Fruit fly (Drosophila melanogaster) whole organism, embryonic: Measurements from ENCODE around the gene Aprt.
A peak's percentile ranks its signal among the peaks of the same experiment; 100 is the strongest.

ENCODE experiments used
- Awh ChIP-seq: fragments of 200-800 bp; sonication (Bioruptor generic); IDR thresholded peaks from 2 replicates; pipeline ENCODE4, ENCODE4 v1.3.6; 2022; ENCODE audit warnings: missing biosample characterization, missing genetic modification characterization
- CG10147 ChIP-seq: fragments of 200-800 bp; sonication (Bioruptor generic); optimal IDR thresholded peaks from 2 replicates; lab custom pipeline; 2019; ENCODE audit warnings: missing biosample characterization, mild to moderate bottlenecking, missing genetic modification characterization, moderate library complexity
- CG10366 ChIP-seq: fragments of 200-800 bp; sonication (Bioruptor generic); IDR thresholded peaks from 2 replicates; pipeline ENCODE4 v1.3.6; 2022; ENCODE audit warnings: missing biosample characterization, missing genetic modification characterization
- CG10543 ChIP-seq: fragments of 200-800 bp; sonication (Bioruptor generic); optimal IDR thresholded peaks from 3 replicates; lab custom pipeline; 2017; ENCODE audit warnings: missing biosample characterization, mild to moderate bottlenecking, missing genetic modification characterization, moderate library complexity
- CG10979 ChIP-seq: fragments of 200-800 bp; sonication (Bioruptor generic); optimal IDR thresholded peaks from 2 replicates; lab custom pipeline; 2018; ENCODE audit warnings: missing biosample characterization, mild to moderate bottlenecking, missing genetic modification characterization, moderate library complexity
- CG13287 ChIP-seq: fragments of 200-800 bp; sonication (Bioruptor generic); IDR thresholded peaks from 2 replicates; pipeline ENCODE4 v1.3.6; 2022; ENCODE audit warnings: missing biosample characterization, missing genetic modification characterization; ENCODE audit not compliant: partially characterized antibody
- CG15011 ChIP-seq: fragments of 200-800 bp; sonication (Bioruptor generic); optimal IDR thresholded peaks from 3 replicates; lab custom pipeline; 2018; ENCODE audit warnings: missing biosample characterization, mild to moderate bottlenecking, missing genetic modification characterization
- CG15601 ChIP-seq: fragments of 200-800 bp; sonication (Bioruptor generic); optimal IDR thresholded peaks from 3 replicates; lab custom pipeline; 2019; ENCODE audit warnings: missing biosample characterization, mild to moderate bottlenecking, missing genetic modification characterization, moderate library complexity
- CG1602 ChIP-seq: fragments of 200-800 bp; sonication (Bioruptor generic); optimal IDR thresholded peaks from 3 replicates; lab custom pipeline; 2016; ENCODE audit warnings: missing biosample characterization, missing genetic modification characterization
- CG17328 ChIP-seq: fragments of 200-800 bp; sonication (Bioruptor generic); IDR thresholded peaks from 2 replicates; pipeline ENCODE4 v1.3.6; 2022; ENCODE audit warnings: missing biosample characterization, missing genetic modification characterization
- CG30403 ChIP-seq: fragments of 200-800 bp; sonication (Bioruptor generic); optimal IDR thresholded peaks from 3 replicates; lab custom pipeline; 2016; ENCODE audit warnings: missing biosample characterization, missing genetic modification characterization
- CG3163 ChIP-seq: fragments of 200-800 bp; sonication (Bioruptor generic); optimal IDR thresholded peaks from 3 replicates; lab custom pipeline; 2016; ENCODE audit warnings: missing biosample characterization, missing genetic modification characterization
- CG3726 ChIP-seq: fragments of 200-800 bp; sonication (Bioruptor generic); IDR thresholded peaks from 3 replicates; pipeline ENCODE4, ENCODE4 v1.3.6; 2022; ENCODE audit warnings: missing biosample characterization, missing genetic modification characterization
- CG4617 ChIP-seq: fragments of 200-800 bp; sonication (Bioruptor generic); optimal IDR thresholded peaks from 3 replicates; lab custom pipeline; 2016; ENCODE audit warnings: missing biosample characterization, missing genetic modification characterization, borderline replicate concordance
- CG4854 ChIP-seq: fragments of 200-800 bp; sonication (Bioruptor generic); optimal IDR thresholded peaks from 2 replicates; lab custom pipeline; 2016; ENCODE audit warnings: missing biosample characterization, missing genetic modification characterization, inconsistent platforms
- CG6654 ChIP-seq: fragments of 200-800 bp; sonication (Bioruptor generic); optimal IDR thresholded peaks from 2 replicates; lab custom pipeline; 2017; ENCODE audit warnings: missing biosample characterization, mild to moderate bottlenecking, missing genetic modification characterization
- CG6689 ChIP-seq: fragments of 200-800 bp; sonication (Bioruptor generic); IDR thresholded peaks from 2 replicates; pipeline ENCODE4 v1.3.6; 2022; ENCODE audit warnings: missing biosample characterization, missing genetic modification characterization
- CG6765 ChIP-seq: fragments of 200-800 bp; sonication (Bioruptor generic); optimal IDR thresholded peaks from 3 replicates; lab custom pipeline; 2017; ENCODE audit warnings: missing biosample characterization, mild to moderate bottlenecking, missing genetic modification characterization
- CG7963 ChIP-seq: fragments of 200-800 bp; sonication (Bioruptor generic); IDR thresholded peaks from 3 replicates; pipeline ENCODE4 v1.3.6; 2022; ENCODE audit warnings: missing biosample characterization, missing genetic modification characterization; ENCODE audit not compliant: partially characterized antibody
- CG8388 ChIP-seq: fragments of 200-800 bp; sonication (Bioruptor generic); optimal IDR thresholded peaks from 2 replicates; lab custom pipeline; 2019; ENCODE audit warnings: missing biosample characterization, mild to moderate bottlenecking, missing genetic modification characterization, moderate library complexity
- CG9609 ChIP-seq: fragments of 200-800 bp; sonication (Bioruptor generic); optimal IDR thresholded peaks from 3 replicates; lab custom pipeline; 2016; ENCODE audit warnings: missing biosample characterization, missing genetic modification characterization
- CG9727 ChIP-seq: fragments of 200-800 bp; sonication (Bioruptor generic); optimal IDR thresholded peaks from 3 replicates; lab custom pipeline; 2017; ENCODE audit warnings: missing biosample characterization, mild to moderate bottlenecking, missing genetic modification characterization
- D ChIP-seq, 2 experiments: fragments of 200-800 bp in 1 of 2; fragments of >200 bp in 1 of 2; sonication (Bioruptor generic) in 1 of 2; optimal IDR thresholded peaks; 2 replicates in 1 of 2; 3 replicates in 1 of 2; lab custom pipeline; 2017; ENCODE audit warnings: mild to moderate bottlenecking in 1 of 2, missing biosample characterization in 1 of 2, missing genetic modification characterization in 1 of 2, missing genetic modification reagents in 1 of 2
- D19B ChIP-seq: fragments of 200-800 bp; sonication (Bioruptor generic); optimal IDR thresholded peaks from 2 replicates; lab custom pipeline; 2017; ENCODE audit warnings: missing biosample characterization, mild to moderate bottlenecking, missing genetic modification characterization
- Dll ChIP-seq: fragments of 200-800 bp; sonication (Bioruptor generic); IDR thresholded peaks from 4 replicates; pipeline ENCODE4 v1.3.6; 2022; ENCODE audit warnings: missing biosample characterization, missing genetic modification characterization; ENCODE audit not compliant: partially characterized antibody
- Gug ChIP-seq: fragments of 200-800 bp; sonication (Bioruptor generic); IDR thresholded peaks from 4 replicates; pipeline ENCODE4 v1.3.6; 2022; ENCODE audit warnings: missing biosample characterization, missing genetic modification characterization
- Hsf ChIP-seq: fragments of 200-800 bp; sonication (Bioruptor generic); optimal IDR thresholded peaks from 3 replicates; lab custom pipeline; 2016; ENCODE audit warnings: missing biosample characterization, missing genetic modification characterization
- Max ChIP-seq: fragments of 200-800 bp; sonication (Bioruptor generic); optimal IDR thresholded peaks from 2 replicates; lab custom pipeline; 2016; ENCODE audit warnings: missing biosample characterization, mild to moderate bottlenecking, missing genetic modification characterization
- Nf-YB ChIP-seq: fragments of 200-800 bp; sonication (Bioruptor generic); optimal IDR thresholded peaks from 3 replicates; lab custom pipeline; 2019; ENCODE audit warnings: missing biosample characterization, mild to moderate bottlenecking, missing genetic modification characterization, moderate library complexity
- Oaz ChIP-seq: fragments of 200-800 bp; sonication (Bioruptor generic); IDR thresholded peaks from 2 replicates; pipeline ENCODE4 v1.3.6; 2022; ENCODE audit warnings: missing biosample characterization, missing genetic modification characterization
- Scr ChIP-seq: fragments of 200-800 bp; sonication (Bioruptor generic); IDR thresholded peaks from 2 replicates; pipeline ENCODE4 v1.3.6; 2022; ENCODE audit warnings: missing biosample characterization, missing genetic modification characterization; ENCODE audit not compliant: partially characterized antibody
- Vsx1 ChIP-seq: fragments of 200-800 bp; sonication (Bioruptor generic); optimal IDR thresholded peaks from 2 replicates; lab custom pipeline; 2017; ENCODE audit warnings: missing biosample characterization, mild to moderate bottlenecking, missing genetic modification characterization, missing genetic modification reagents
- ac ChIP-seq: fragments of 200-800 bp; sonication (Bioruptor generic); optimal IDR thresholded peaks from 3 replicates; lab custom pipeline; 2017; ENCODE audit warnings: missing biosample characterization, mild to moderate bottlenecking, missing genetic modification characterization
- bsh ChIP-seq, 2 experiments: fragments of 200-800 bp; sonication (Bioruptor generic); optimal IDR thresholded peaks; 2 replicates each; lab custom pipeline; 2017 to 2018; ENCODE audit warnings: mild to moderate bottlenecking in 2 of 2, missing biosample characterization in 2 of 2, missing genetic modification characterization in 2 of 2, moderate library complexity in 1 of 2
- btn ChIP-seq: fragments of 200-800 bp; sonication (Bioruptor generic); optimal IDR thresholded peaks from 2 replicates; lab custom pipeline; 2016; ENCODE audit warnings: missing biosample characterization, missing genetic modification characterization
- cas ChIP-seq: fragments of 200-800 bp; sonication (Bioruptor generic); IDR thresholded peaks from 2 replicates; pipeline ENCODE4 v1.3.6; 2022; ENCODE audit warnings: missing biosample characterization, missing genetic modification characterization
- dmrt11E ChIP-seq: fragments of 200-800 bp; sonication (Bioruptor generic); optimal IDR thresholded peaks from 3 replicates; lab custom pipeline; 2018; ENCODE audit warnings: missing biosample characterization, mild to moderate bottlenecking, missing genetic modification characterization, moderate library complexity
- ewg ChIP-seq: fragments of 200-800 bp; sonication (Bioruptor generic); optimal IDR thresholded peaks from 3 replicates; lab custom pipeline; 2017; ENCODE audit warnings: mild to moderate bottlenecking, missing biosample characterization, missing genetic modification reagents, missing genetic modification characterization
- fd96Cb ChIP-seq: fragments of 200-800 bp; sonication (Bioruptor generic); optimal IDR thresholded peaks from 2 replicates; lab custom pipeline; 2018; ENCODE audit warnings: missing biosample characterization, mild to moderate bottlenecking, missing genetic modification characterization, moderate library complexity
- gsb-n ChIP-seq: fragments of 200-800 bp; sonication (Bioruptor generic); optimal IDR thresholded peaks from 3 replicates; lab custom pipeline; 2018; ENCODE audit warnings: missing biosample characterization, mild to moderate bottlenecking, missing genetic modification characterization
- hbn ChIP-seq: fragments of 200-800 bp; sonication (Bioruptor generic); IDR thresholded peaks from 2 replicates; pipeline ENCODE4 v1.3.6; 2022; ENCODE audit warnings: missing biosample characterization, missing genetic modification characterization; ENCODE audit not compliant: partially characterized antibody
- her ChIP-seq: fragments of 200-800 bp; sonication (Bioruptor generic); optimal IDR thresholded peaks from 2 replicates; lab custom pipeline; 2016; ENCODE audit warnings: missing biosample characterization, missing genetic modification characterization
- mam ChIP-seq: fragments of 200-800 bp; sonication (Bioruptor generic); optimal IDR thresholded peaks from 3 replicates; lab custom pipeline; 2016; ENCODE audit warnings: missing biosample characterization, missing genetic modification characterization
- mirr ChIP-seq: fragments of 200-800 bp; sonication (Bioruptor generic); optimal IDR thresholded peaks from 3 replicates; lab custom pipeline; 2018; ENCODE audit warnings: missing biosample characterization, mild to moderate bottlenecking, missing genetic modification characterization
- sd ChIP-seq: fragments of 200-800 bp; sonication (Bioruptor generic); optimal IDR thresholded peaks from 3 replicates; lab custom pipeline; 2018; ENCODE audit warnings: missing biosample characterization, mild to moderate bottlenecking, missing genetic modification characterization, moderate library complexity
- sim ChIP-seq: fragments of 200-800 bp; sonication (Bioruptor generic); IDR thresholded peaks from 2 replicates; pipeline ENCODE4 v1.3.6; 2022; ENCODE audit warnings: missing biosample characterization, missing genetic modification characterization
- trem ChIP-seq: fragments of 200-800 bp; optimal IDR thresholded peaks from 3 replicates; lab custom pipeline; 2019; ENCODE audit warnings: missing biosample characterization, mild to moderate bottlenecking, missing genetic modification characterization, moderate library complexity
- trh ChIP-seq: fragments of 200-800 bp; sonication (Bioruptor generic); optimal IDR thresholded peaks from 2 replicates; lab custom pipeline; 2016; ENCODE audit warnings: missing biosample characterization, missing genetic modification characterization

Aprt gene

dm6 chr3L:1861794-1862447, 22.9 kb downstream of the Aprt start, which contains the start of gene Rap1 (continued):
- TF ChIP-seq CG10979 (tag; lab: Kevin White, UChicago) (peak; percentile 48), sd (tag; lab: Kevin White, UChicago) (no peak), trem (peak; percentile 53), Dll (GFP tag; lab: Robert Waterston, UW) (peak; percentile 89), trh (GFP tag; lab: Kevin White, UChicago) (peak; percentile 22), Vsx1 (no peak), CG10543 (peak; percentile 32), btn (no peak), Oaz (GFP tag; lab: Robert Waterston, UW) (peak; percentile 44; the same call in 1 of the 2 replicates), cas (peak; percentile 60; the same call in 1 of the 2 replicates), CG3726 (GFP tag; lab: Robert Waterston, UW) (no peak), gsb-n (tag; lab: Kevin White, UChicago) (no peak), CG9609 (peak; percentile 29), CG4617 (GFP tag; lab: Kevin White, UChicago) (peak; percentile 95), CG6689 (GFP tag; lab: Robert Waterston, UW) (peak; percentile 57), ac (GFP tag; lab: Kevin White, UChicago) (no peak), Hsf (GFP tag; lab: Kevin White, UChicago) (peak; percentile 50), CG10366 (peak; percentile 75), Gug (GFP tag; lab: Robert Waterston, UW) (peak; percentile 88), CG15601 (tag; lab: Kevin White, UChicago) (no peak), CG1602 (GFP tag; lab: Kevin White, UChicago) (peak; percentile 45), CG6654 (GFP tag; lab: Kevin White, UChicago) (peak; percentile 14), CG17328 (GFP tag; lab: Robert Waterston, UW) (peak; percentile 54), fd96Cb (no peak), ewg (GFP tag; lab: Kevin White, UChicago) (peak; percentile 27), CG9727 (GFP tag; lab: Kevin White, UChicago) (peak; percentile 86), CG8388 (no peak), dmrt11E (tag; lab: Kevin White, UChicago) (peak; percentile 57), hbn (peak; percentile 84), CG6765 (GFP tag; lab: Kevin White, UChicago) (no peak), D19B (GFP tag; lab: Kevin White, UChicago) (peak; percentile 36), CG7963 (GFP tag; lab: Robert Waterston, UW) (peak; percentile 85), Max (GFP tag; lab: Kevin White, UChicago) (peak; percentile 48), CG15011 (no peak), bsh (GFP tag; optimal IDR thresholded peaks at IDR 0.05; lab: Kevin White, UChicago) (no peak), CG10147 (GFP tag; lab: Kevin White, UChicago) (peak; percentile 60), Scr (GFP tag; lab: Robert Waterston, UW) (peak; percentile 95), her (GFP tag; lab: Kevin White, UChicago) (peak; percentile 53), D (optimal IDR thresholded peaks at IDR 0.05; lab: Kevin White, UChicago) (no peak), D (GFP tag; optimal IDR thresholded peaks at IDR 0.05; lab: Kevin White, UChicago) (peak; percentile 20), Awh (peak; percentile 44; the same call in 1 of the 2 replicates), sim (GFP tag; lab: Robert Waterston, UW) (no peak), CG3163 (GFP tag; lab: Kevin White, UChicago) (peak; percentile 31), mam (GFP tag; lab: Kevin White, UChicago) (peak; percentile 81), mirr (GFP tag; lab: Kevin White, UChicago) (peak; percentile 53), CG4854 (peak; percentile 7), CG13287 (GFP tag; lab: Robert Waterston, UW) (peak; percentile 87), CG30403 (GFP tag; lab: Kevin White, UChicago) (peak; percentile 83), Nf-YB (no peak)
